Worm (Caenorhabditis elegans) whole organism, L1 larva: ENCODE measurements around the gene ZK1127.12.
A peak's percentile ranks its signal among the peaks of the same experiment; 100 is the strongest.

Source experiments
- C16A3.4 ChIP-seq: fragments of 150-350 bp; optimal IDR thresholded peaks from 2 replicates; lab custom pipeline; 2014; ENCODE audit warnings: missing biosample characterization, missing genetic modification characterization
- C34B4.2 ChIP-seq: sonication (generic microtip); optimal IDR thresholded peaks from 2 replicates; lab custom pipeline; 2017; ENCODE audit warnings: mild to moderate bottlenecking, missing genetic modification characterization, missing compliant biosample characterization
- alr-1 ChIP-seq: fragments of 200-800 bp; sonication (Bioruptor generic); optimal IDR thresholded peaks from 2 replicates; lab custom pipeline; 2018; ENCODE audit warnings: borderline replicate concordance, mild to moderate bottlenecking, missing genetic modification characterization, missing compliant biosample characterization
- aly-2 ChIP-seq: fragments of 150-350 bp; optimal IDR thresholded peaks from 2 replicates; lab custom pipeline; 2014; ENCODE audit warnings: missing biosample characterization, missing genetic modification characterization
- ama-1 ChIP-seq: fragments of 150-350 bp; optimal IDR thresholded peaks from 2 replicates; lab custom pipeline; 2014
- blmp-1 ChIP-seq: fragments of 150-350 bp; optimal IDR thresholded peaks from 2 replicates; lab custom pipeline; 2014; ENCODE audit warnings: missing biosample characterization, missing genetic modification characterization
- ceh-8 ChIP-seq: fragments of 200-800 bp; sonication (Bioruptor generic); optimal IDR thresholded peaks from 2 replicates; lab custom pipeline; 2018; ENCODE audit warnings: mild to moderate bottlenecking, missing genetic modification characterization, moderate library complexity, missing compliant biosample characterization
- ceh-88 ChIP-seq: fragments of 200-800 bp; sonication (Bioruptor generic); IDR thresholded peaks from 2 replicates; pipeline ENCODE4 v1.3.6; 2022; ENCODE audit warnings: missing genetic modification characterization, missing compliant biosample characterization
- elt-3 ChIP-seq, 6 experiments: fragments of 150-350 bp in 1 of 6; sonication (generic microtip); optimal IDR thresholded peaks; 2 replicates each; lab custom pipeline; 2017 to 2018; ENCODE audit warnings: missing biosample characterization in 6 of 6, missing genetic modification characterization in 6 of 6, inconsistent platforms in 1 of 6
- ets-5 ChIP-seq: fragments of 200-800 bp; sonication (Bioruptor generic); IDR thresholded peaks from 2 replicates; pipeline ENCODE4 v1.3.6; 2022; ENCODE audit warnings: missing genetic modification characterization, missing compliant biosample characterization
- grh-1 ChIP-seq: fragments of 200-800 bp; sonication (Bioruptor generic); IDR thresholded peaks from 2 replicates; pipeline ENCODE4 v1.3.6; 2022; ENCODE audit warnings: missing genetic modification reagents, missing genetic modification characterization, missing compliant biosample characterization
- irx-1 ChIP-seq: sonication (generic microtip); optimal IDR thresholded peaks from 2 replicates; lab custom pipeline; 2016; ENCODE audit warnings: missing genetic modification characterization, missing compliant biosample characterization
- isw-1 ChIP-seq: fragments of 200-800 bp; sonication (Bioruptor generic); IDR thresholded peaks from 2 replicates; pipeline ENCODE4 v1.3.6; 2022; ENCODE audit warnings: missing genetic modification characterization, missing compliant biosample characterization
- jun-1 ChIP-seq: fragments of 150-350 bp; optimal IDR thresholded peaks from 2 replicates; lab custom pipeline; 2014; ENCODE audit warnings: missing biosample characterization, missing genetic modification reagents, missing genetic modification characterization
- lin-14 ChIP-seq: fragments of 200-800 bp; sonication (Bioruptor generic); optimal IDR thresholded peaks from 2 replicates; lab custom pipeline; 2018; ENCODE audit warnings: mild to moderate bottlenecking, missing genetic modification characterization, moderate library complexity, missing compliant biosample characterization
- lin-15B ChIP-seq: fragments of 150-350 bp; sonication (generic microtip); optimal IDR thresholded peaks from 3 replicates; lab custom pipeline; 2014; ENCODE audit warnings: missing biosample characterization, missing genetic modification characterization
- lin-35 ChIP-seq, 2 experiments: fragments of 150-350 bp; optimal IDR thresholded peaks; 2 replicates each; lab custom pipeline; 2014; ENCODE audit warnings: missing biosample characterization in 2 of 2, missing genetic modification characterization in 2 of 2, missing genetic modification reagents in 2 of 2
- lir-3 ChIP-seq: sonication (generic microtip); optimal IDR thresholded peaks from 2 replicates; lab custom pipeline; 2016; ENCODE audit warnings: mild to moderate bottlenecking, missing genetic modification characterization, moderate library complexity, missing compliant biosample characterization; ENCODE audit not compliant: poor library complexity
- lsy-2 ChIP-seq, 2 experiments: fragments of 150-350 bp; optimal IDR thresholded peaks; 2 replicates each; lab custom pipeline; 2014; ENCODE audit warnings: missing biosample characterization in 2 of 2, missing genetic modification characterization in 2 of 2
- mdl-1 ChIP-seq, 2 experiments: fragments of 150-350 bp; optimal IDR thresholded peaks; 2 replicates each; lab custom pipeline; 2014 to 2017; ENCODE audit warnings: missing biosample characterization in 2 of 2, missing genetic modification characterization in 2 of 2, inconsistent platforms in 1 of 2
- mep-1 ChIP-seq: fragments of 150-350 bp; optimal IDR thresholded peaks from 2 replicates; lab custom pipeline; 2014; ENCODE audit warnings: missing biosample characterization, missing genetic modification characterization
- nhr-19 ChIP-seq: fragments of 200-800 bp; sonication (Bioruptor generic); conservative IDR thresholded peaks from 2 replicates; pipeline ENCODE4 v1.3.6; 2022; ENCODE audit warnings: missing genetic modification characterization, missing compliant biosample characterization
- nhr-237 ChIP-seq: fragments of 150-350 bp; optimal IDR thresholded peaks from 2 replicates; lab custom pipeline; 2014; ENCODE audit warnings: missing biosample characterization, missing genetic modification characterization
- nhr-28 ChIP-seq: fragments of 150-350 bp; optimal IDR thresholded peaks from 2 replicates; lab custom pipeline; 2014; ENCODE audit warnings: missing biosample characterization, missing genetic modification characterization
- nhr-84 ChIP-seq: sonication (generic microtip); optimal IDR thresholded peaks from 2 replicates; lab custom pipeline; 2017; ENCODE audit warnings: missing biosample characterization, missing genetic modification characterization
- nhr-90 ChIP-seq: sonication (generic microtip); optimal IDR thresholded peaks from 2 replicates; lab custom pipeline; 2016; ENCODE audit warnings: mild to moderate bottlenecking, missing genetic modification characterization, missing compliant biosample characterization; ENCODE audit not compliant: poor library complexity
- pag-3 ChIP-seq: sonication (generic microtip); optimal IDR thresholded peaks from 2 replicates; lab custom pipeline; 2017; ENCODE audit warnings: missing genetic modification characterization, mild to moderate bottlenecking, missing compliant biosample characterization, antibody characterized with exemption, borderline replicate concordance; ENCODE audit not compliant: insufficient read depth
- pax-3 ChIP-seq: fragments of 200-800 bp; sonication (Bioruptor generic); optimal IDR thresholded peaks from 2 replicates; lab custom pipeline; 2018; ENCODE audit warnings: mild to moderate bottlenecking, missing genetic modification characterization, moderate library complexity, missing compliant biosample characterization
- skn-1 ChIP-seq: fragments of 150-350 bp; optimal IDR thresholded peaks from 2 replicates; lab custom pipeline; 2014; ENCODE audit warnings: missing biosample characterization, missing genetic modification characterization
- snpc-4 ChIP-seq: fragments of 150-350 bp; optimal IDR thresholded peaks from 2 replicates; lab custom pipeline; 2014; ENCODE audit warnings: missing biosample characterization, missing genetic modification characterization
- sptf-1 ChIP-seq: fragments of 150-350 bp; optimal IDR thresholded peaks from 2 replicates; lab custom pipeline; 2014; ENCODE audit warnings: missing biosample characterization, missing genetic modification characterization
- swsn-7 ChIP-seq: sonication (generic microtip); optimal IDR thresholded peaks from 2 replicates; lab custom pipeline; 2016; ENCODE audit warnings: missing genetic modification characterization, missing compliant biosample characterization
- tlp-1 ChIP-seq: fragments of 150-350 bp; optimal IDR thresholded peaks from 2 replicates; lab custom pipeline; 2014; ENCODE audit warnings: missing biosample characterization, missing genetic modification characterization
- unc-130 ChIP-seq: fragments of 150-350 bp; optimal IDR thresholded peaks from 2 replicates; lab custom pipeline; 2017; ENCODE audit warnings: missing biosample characterization, missing genetic modification characterization, inconsistent platforms
- unc-98 ChIP-seq: fragments of 200-800 bp; sonication (Bioruptor generic); IDR thresholded peaks from 2 replicates; pipeline ENCODE4 v1.3.6; 2022; ENCODE audit warnings: missing genetic modification characterization, missing compliant biosample characterization
- vab-15 ChIP-seq: sonication (generic microtip); optimal IDR thresholded peaks from 2 replicates; lab custom pipeline; 2017; ENCODE audit warnings: missing genotype, mild to moderate bottlenecking, missing genetic modification characterization, missing compliant biosample characterization
- zip-4 ChIP-seq: fragments of 200-800 bp; sonication (Bioruptor generic); optimal IDR thresholded peaks from 2 replicates; lab custom pipeline; 2018; ENCODE audit warnings: mild to moderate bottlenecking, missing genetic modification characterization, moderate library complexity, missing compliant biosample characterization
- ztf-4 ChIP-seq: fragments of 150-350 bp; optimal IDR thresholded peaks from 2 replicates; lab custom pipeline; 2014; ENCODE audit warnings: missing biosample characterization, missing genetic modification characterization

Gene ZK1127.12

ce11 chrII:7053649-7054048, 1.8 kb downstream of the ZK1127.12 start, which contains the start of gene ZK1127.4:
TSS of gene ZK1127.4 (plus strand) at chrII:7053949.
- TF ChIP-seq irx-1 (no peak), grh-1 (no peak), pag-3 (tag; lab: Kevin White, UChicago) (no peak), nhr-90 (no peak), C34B4.2 (no peak), nhr-19 (no peak), nhr-28 (tag; lab: Kevin White, UChicago) (no peak), lin-35 (GFP tag; optimal IDR thresholded peaks at IDR 0.05; lab: Kevin White, UChicago) (no peak), lin-15B (tag; lab: Kevin White, UChicago) (no peak), ets-5 (no peak), swsn-7 (tag; lab: Kevin White, UChicago) (no peak), jun-1 (tag; lab: Kevin White, UChicago) (no peak), ceh-8 (no peak), nhr-237 (tag; lab: Kevin White, UChicago) (no peak), blmp-1 (no peak), nhr-84 (tag; lab: Kevin White, UChicago) (no peak), alr-1 (tag; lab: Kevin White, UChicago) (no peak), vab-15 (tag; lab: Kevin White, UChicago) (no peak), aly-2 (tag; lab: Kevin White, UChicago) (no peak), skn-1 (tag; lab: Kevin White, UChicago) (no peak)

ce11 chrII:7054987-7055386, 3.1 kb downstream of the ZK1127.12 start, which contains the start of gene ZK1127.3:
TSS of gene ZK1127.3 (plus strand) at chrII:7055287.
- no peak for TF ChIP-seq tlp-1 (tag; lab: Kevin White, UChicago)
- no peak for TF ChIP-seq snpc-4 (tag; lab: Kevin White, UChicago)
- no peak for TF ChIP-seq sptf-1
- TF ChIP-seq lir-3 (tag; lab: Kevin White, UChicago), result no peak
- no peak for TF ChIP-seq mdl-1 (tag; optimal IDR thresholded peaks at IDR 0.05; lab: Kevin White, UChicago)
- no peak for TF ChIP-seq zip-4 (GFP tag; lab: Kevin White, UChicago)
- TF ChIP-seq unc-98 (GFP tag; lab: Robert Waterston, UW), result no peak
- no peak for TF ChIP-seq grh-1
- TF ChIP-seq elt-3 (tag; optimal IDR thresholded peaks at IDR 0.05; lab: Kevin White, UChicago), result no peak
- no peak for TF ChIP-seq unc-130 (tag; lab: Kevin White, UChicago)
- TF ChIP-seq nhr-84 (tag; lab: Kevin White, UChicago), result no peak
- TF ChIP-seq nhr-28 (tag; lab: Kevin White, UChicago), result no peak
- TF ChIP-seq lsy-2 (tag; optimal IDR thresholded peaks at IDR 0.05; lab: Kevin White, UChicago), result no peak
- TF ChIP-seq aly-2 (tag; lab: Kevin White, UChicago), result no peak
- TF ChIP-seq C16A3.4 (tag; lab: Kevin White, UChicago), result no peak
- TF ChIP-seq lin-14 (GFP tag; lab: Kevin White, UChicago), result no peak
- no peak for TF ChIP-seq mep-1 (tag; lab: Kevin White, UChicago)
- no peak for TF ChIP-seq isw-1 (GFP tag; lab: Robert Waterston, UW)

- TF ChIP-seq ama-1 (lab: Kevin White, UChicago) (no peak), pax-3 (tag; lab: Kevin White, UChicago) (no peak), ztf-4 (tag; lab: Kevin White, UChicago) (no peak)
Measured at ce11 chrII:7056328-7056727, 4.5 kb downstream of the ZK1127.12 start.

- TF ChIP-seq nhr-84 (tag; lab: Kevin White, UChicago) (no peak), lin-14 (GFP tag; lab: Kevin White, UChicago) (peak; percentile 32), mep-1 (tag; lab: Kevin White, UChicago) (peak; percentile 12), unc-130 (tag; lab: Kevin White, UChicago) (no peak), blmp-1 (peak; percentile 64), ceh-88 (GFP tag; lab: Robert Waterston, UW) (no peak)
Measured at ce11 chrII:7057860-7058259, 6.0 kb downstream of the ZK1127.12 start, which contains the start of gene cth-2. TSS of gene cth-2 (minus strand) at chrII:7057960.
